Worm (Caenorhabditis elegans) whole organism, L3 larva: ENCODE results near the gene clec-203.

Experiments used
- aly-2 ChIP-seq: fragments of 150-350 bp; optimal IDR thresholded peaks from 2 replicates; lab custom pipeline; 2014; ENCODE audit warnings: missing biosample characterization, missing genetic modification characterization
- ama-1 ChIP-seq: fragments of 150-350 bp; optimal IDR thresholded peaks from 2 replicates; lab custom pipeline; 2018
- ceh-82 ChIP-seq: fragments of 150-350 bp; optimal IDR thresholded peaks from 2 replicates; lab custom pipeline; 2014; ENCODE audit warnings: missing biosample characterization, missing genetic modification characterization
- elt-1 ChIP-seq: fragments of 150-350 bp; optimal IDR thresholded peaks from 2 replicates; lab custom pipeline; 2014; ENCODE audit warnings: missing biosample characterization, missing genetic modification characterization
- elt-2 ChIP-seq: sonication (generic microtip); optimal IDR thresholded peaks from 2 replicates; lab custom pipeline; 2016; ENCODE audit warnings: missing genetic modification reagents, mild to moderate bottlenecking, missing genetic modification characterization, missing compliant biosample characterization
- elt-3 ChIP-seq, 3 experiments: fragments of 150-350 bp in 1 of 3; sonication (generic microtip) in 2 of 3; optimal IDR thresholded peaks; 2 replicates in 2 of 3; 4 replicates in 1 of 3; lab custom pipeline; 2014 to 2017; ENCODE audit warnings: missing biosample characterization in 3 of 3, missing genetic modification characterization in 3 of 3
- fkh-10 ChIP-seq: sonication (generic microtip); optimal IDR thresholded peaks from 2 replicates; lab custom pipeline; 2017; ENCODE audit warnings: missing biosample characterization, missing genetic modification reagents, missing genetic modification characterization
- fos-1 ChIP-seq: fragments of 150-350 bp; optimal IDR thresholded peaks from 2 replicates; lab custom pipeline; 2014; ENCODE audit warnings: missing biosample characterization, missing genetic modification characterization
- hmg-11 ChIP-seq: sonication (generic microtip); optimal IDR thresholded peaks from 2 replicates; lab custom pipeline; 2016; ENCODE audit warnings: missing genetic modification characterization, missing compliant biosample characterization
- lin-39 ChIP-seq: fragments of 150-350 bp; optimal IDR thresholded peaks from 2 replicates; lab custom pipeline; 2018; ENCODE audit warnings: missing biosample characterization, missing genetic modification reagents, missing genetic modification characterization
- mdl-1 ChIP-seq: fragments of 150-350 bp; optimal IDR thresholded peaks from 2 replicates; lab custom pipeline; 2014; ENCODE audit warnings: missing biosample characterization, missing genetic modification characterization
- nhr-11 ChIP-seq: fragments of 150-350 bp; optimal IDR thresholded peaks from 2 replicates; lab custom pipeline; 2014; ENCODE audit warnings: missing biosample characterization, missing genetic modification characterization
- nhr-25 ChIP-seq: sonication (generic microtip); optimal IDR thresholded peaks from 2 replicates; lab custom pipeline; 2017; ENCODE audit warnings: missing biosample characterization, missing genetic modification characterization
- nhr-28 ChIP-seq: fragments of 150-350 bp; optimal IDR thresholded peaks from 2 replicates; lab custom pipeline; 2014; ENCODE audit warnings: missing biosample characterization, missing genetic modification characterization
- pqm-1 ChIP-seq: fragments of 150-350 bp; optimal IDR thresholded peaks from 2 replicates; lab custom pipeline; 2017; ENCODE audit warnings: missing biosample characterization, missing genetic modification characterization, inconsistent platforms
- sea-2 ChIP-seq: fragments of 150-350 bp; sonication (generic microtip); optimal IDR thresholded peaks from 4 replicates; lab custom pipeline; 2014; ENCODE audit warnings: missing biosample characterization, missing genetic modification reagents, missing genetic modification characterization
- snpc-4 ChIP-seq: fragments of 150-350 bp; optimal IDR thresholded peaks from 2 replicates; lab custom pipeline; 2014; ENCODE audit warnings: missing biosample characterization, missing genetic modification characterization
- unc-39 ChIP-seq: sonication (generic microtip); optimal IDR thresholded peaks from 4 replicates; lab custom pipeline; 2017; ENCODE audit warnings: missing biosample characterization, missing genetic modification characterization
- unc-62 ChIP-seq: fragments of 150-350 bp; sonication (generic microtip); optimal IDR thresholded peaks from 4 replicates; lab custom pipeline; 2014; ENCODE audit warnings: missing biosample characterization, missing genetic modification reagents, missing genetic modification characterization
- ztf-11 ChIP-seq: fragments of 150-350 bp; optimal IDR thresholded peaks from 2 replicates; lab custom pipeline; 2014; ENCODE audit warnings: missing biosample characterization, missing genetic modification characterization

clec-203 gene

ce11 chrV:1133223-1133622 lies 45.1 kb downstream of the clec-203 start:
- TF ChIP-seq ztf-11 (tag; lab: Kevin White, UChicago) (no peak), pqm-1 (peak; percentile 13), elt-2 (tag; lab: Kevin White, UChicago) (peak; percentile 3), hmg-11 (tag; lab: Kevin White, UChicago) (no peak)

ce11 chrV:1133840-1134239 lies 45.8 kb downstream of the clec-203 start, which contains the start of gene cpr-5:
Gene cpr-5 (minus strand): TSS chrV:1134036.
- TF ChIP-seq sea-2 (GFP tag; lab: Kevin White, UChicago) (no peak), elt-1 (tag; lab: Kevin White, UChicago) (no peak), elt-2 (tag; lab: Kevin White, UChicago) (peak; percentile 84), fos-1 (tag; lab: Kevin White, UChicago) (no peak), unc-39 (tag; lab: Kevin White, UChicago) (no peak), hmg-11 (tag; lab: Kevin White, UChicago) (no peak), snpc-4 (tag; lab: Kevin White, UChicago) (no peak), lin-39 (tag; lab: Kevin White, UChicago) (no peak), elt-3 (tag; optimal IDR thresholded peaks at IDR 0.05; lab: Kevin White, UChicago) (no peak), ama-1 (lab: Kevin White, UChicago) (no peak), nhr-28 (tag; lab: Kevin White, UChicago) (no peak), pqm-1 (peak; percentile 32), mdl-1 (tag; lab: Kevin White, UChicago) (no peak), unc-62 (no peak), aly-2 (no peak), nhr-25 (tag; lab: Kevin White, UChicago) (no peak), ceh-82 (no peak), nhr-11 (no peak)
- TF ChIP-seq, all 47 proteins: peak for 2

- TF ChIP-seq nhr-28 (tag; lab: Kevin White, UChicago) (no peak), fkh-10 (GFP tag; lab: Kevin White, UChicago) (no peak)
Measured at ce11 chrV:1134302-1134701, 46.2 kb downstream of the clec-203 start, which contains the start of gene cpr-8. Gene cpr-8 (plus strand): TSS chrV:1134602.
